Worm (Caenorhabditis elegans) whole organism, young adult: ENCODE measurements around the gene rpia-1.

ENCODE experiments used
- B0035.1 ChIP-seq: sonication (generic microtip); optimal IDR thresholded peaks from 2 replicates; lab custom pipeline; 2016; ENCODE audit warnings: missing genetic modification characterization, mild to moderate bottlenecking, missing compliant biosample characterization, missing genotype, missing genetic modification reagents
- B0336.3 ChIP-seq: fragments of 200-800 bp; sonication (Bioruptor generic); IDR thresholded peaks from 2 replicates; pipeline ENCODE4 v1.3.6; 2022; ENCODE audit warnings: missing genetic modification characterization, missing compliant biosample characterization
- C06A6.2 ChIP-seq: fragments of 200-800 bp; sonication (Bioruptor generic); conservative IDR thresholded peaks from 2 replicates; pipeline ENCODE4 v1.3.6; 2022; ENCODE audit warnings: missing genetic modification characterization, missing compliant biosample characterization
- F22D6.2 ChIP-seq: sonication (generic microtip); optimal IDR thresholded peaks from 2 replicates; lab custom pipeline; 2016; ENCODE audit warnings: mild to moderate bottlenecking, missing genetic modification characterization, missing compliant biosample characterization
- F33H1.4 ChIP-seq: fragments of 200-800 bp; sonication (Bioruptor generic); IDR thresholded peaks from 2 replicates; pipeline ENCODE4 v1.3.6; 2022; ENCODE audit warnings: missing genetic modification reagents, missing genetic modification characterization, missing compliant biosample characterization
- F39B2.1 ChIP-seq: fragments of 200-800 bp; sonication (Bioruptor generic); IDR thresholded peaks from 2 replicates; pipeline ENCODE4 v1.3.6; 2022; ENCODE audit warnings: missing genetic modification reagents, missing genetic modification characterization, missing compliant biosample characterization
- F55B11.4 ChIP-seq: sonication (generic microtip); optimal IDR thresholded peaks from 2 replicates; lab custom pipeline; 2016; ENCODE audit warnings: missing compliant biosample characterization, missing genetic modification characterization, borderline replicate concordance; ENCODE audit not compliant: insufficient read depth
- F57A8.1 ChIP-seq: fragments of 200-800 bp; sonication (Bioruptor generic); optimal IDR thresholded peaks from 2 replicates; lab custom pipeline; 2018; ENCODE audit warnings: mild to moderate bottlenecking, missing genetic modification characterization, moderate library complexity, missing compliant biosample characterization
- K12H6.12 ChIP-seq: fragments of 200-800 bp; sonication (Bioruptor generic); optimal IDR thresholded peaks from 2 replicates; lab custom pipeline; 2018; ENCODE audit warnings: mild to moderate bottlenecking, missing genetic modification characterization, missing compliant biosample characterization
- Y53G8AR.9 ChIP-seq: fragments of 200-800 bp; sonication (Bioruptor generic); conservative IDR thresholded peaks from 2 replicates; pipeline ENCODE4 v1.3.6; 2022; ENCODE audit warnings: missing genetic modification reagents, missing genetic modification characterization, missing compliant biosample characterization
- Y67H2A.10 ChIP-seq: fragments of 200-800 bp; sonication (Bioruptor generic); conservative IDR thresholded peaks from 2 replicates; pipeline ENCODE4 v1.3.6; 2022; ENCODE audit warnings: missing genetic modification reagents, missing genetic modification characterization, missing compliant biosample characterization
- ama-1 ChIP-seq, 3 experiments: fragments of 150-350 bp in 1 of 3; sonication (generic microtip) in 2 of 3; optimal IDR thresholded peaks; 2 replicates each; lab custom pipeline; 2014 to 2018; ENCODE audit warnings: missing biosample characterization in 2 of 3, missing genetic modification characterization in 2 of 3, missing genetic modification reagents in 2 of 3
- aptf-3 ChIP-seq: fragments of 200-800 bp; sonication (Bioruptor generic); IDR thresholded peaks from 2 replicates; pipeline ENCODE4 v1.3.6; 2022; ENCODE audit warnings: missing genetic modification characterization, missing compliant biosample characterization
- athp-1 ChIP-seq: sonication (generic microtip); optimal IDR thresholded peaks from 2 replicates; lab custom pipeline; 2017; ENCODE audit warnings: mild to moderate bottlenecking, missing genetic modification characterization, missing compliant biosample characterization
- attf-3 ChIP-seq: fragments of 200-800 bp; sonication (Bioruptor generic); conservative IDR thresholded peaks from 2 replicates; pipeline ENCODE4 v1.3.6; 2022; ENCODE audit warnings: missing genetic modification reagents, missing genetic modification characterization, missing compliant biosample characterization
- attf-6 ChIP-seq: fragments of 200-800 bp; sonication (Bioruptor generic); IDR thresholded peaks from 2 replicates; pipeline ENCODE4 v1.3.6; 2022; ENCODE audit warnings: missing genetic modification reagents, missing genetic modification characterization, missing compliant biosample characterization
- cebp-2 ChIP-seq: fragments of 200-800 bp; sonication (Bioruptor generic); IDR thresholded peaks from 2 replicates; pipeline ENCODE4 v1.3.6; 2022; ENCODE audit warnings: missing genetic modification characterization, missing compliant biosample characterization
- ceh-79 ChIP-seq: sonication (generic microtip); optimal IDR thresholded peaks from 2 replicates; lab custom pipeline; 2017; ENCODE audit warnings: mild to moderate bottlenecking, missing genetic modification characterization, missing compliant biosample characterization
- ceh-91 ChIP-seq: fragments of 200-800 bp; sonication (Bioruptor generic); IDR thresholded peaks from 2 replicates; pipeline ENCODE4 v1.3.6; 2022; ENCODE audit warnings: missing genetic modification reagents, missing genetic modification characterization, missing compliant biosample characterization
- chd-7 ChIP-seq: sonication (generic microtip); optimal IDR thresholded peaks from 2 replicates; lab custom pipeline; 2016; ENCODE audit warnings: mild to moderate bottlenecking, missing genetic modification characterization, moderate library complexity, missing compliant biosample characterization
- die-1 ChIP-seq: sonication (generic microtip); optimal IDR thresholded peaks from 2 replicates; lab custom pipeline; 2016; ENCODE audit warnings: missing genotype, mild to moderate bottlenecking, missing genetic modification characterization, missing compliant biosample characterization
- egrh-3 ChIP-seq: fragments of 200-800 bp; sonication (Bioruptor generic); IDR thresholded peaks from 2 replicates; pipeline ENCODE4 v1.3.6; 2022; ENCODE audit warnings: missing genetic modification reagents, missing genetic modification characterization, missing compliant biosample characterization
- ekl-4 ChIP-seq: fragments of 200-800 bp; sonication (Bioruptor generic); IDR thresholded peaks from 2 replicates; pipeline ENCODE4 v1.3.6; 2022; ENCODE audit warnings: missing genetic modification reagents, missing genetic modification characterization, missing compliant biosample characterization
- gei-17 ChIP-seq: fragments of 200-800 bp; sonication (Bioruptor generic); optimal IDR thresholded peaks from 2 replicates; lab custom pipeline; 2018; ENCODE audit warnings: mild to moderate bottlenecking, missing genetic modification characterization, missing compliant biosample characterization
- him-1 ChIP-seq: sonication (generic microtip); optimal IDR thresholded peaks from 2 replicates; lab custom pipeline; 2016; ENCODE audit warnings: missing genotype, missing genetic modification reagents, missing genetic modification characterization, missing compliant biosample characterization
- hmg-1.2 ChIP-seq: fragments of 200-800 bp; sonication (Bioruptor generic); IDR thresholded peaks from 2 replicates; pipeline ENCODE4 v1.3.6; 2022; ENCODE audit warnings: missing genetic modification reagents, missing genetic modification characterization, missing compliant biosample characterization
- hmg-20 ChIP-seq: fragments of 200-800 bp; sonication (Bioruptor generic); IDR thresholded peaks from 2 replicates; pipeline ENCODE4 v1.3.6; 2022; ENCODE audit warnings: missing genetic modification reagents, missing genetic modification characterization, missing compliant biosample characterization
- lag-1 ChIP-seq: fragments of 200-800 bp; sonication (Bioruptor generic); IDR thresholded peaks from 2 replicates; pipeline ENCODE4 v1.3.6; 2022; ENCODE audit warnings: missing genetic modification reagents, missing genetic modification characterization, missing compliant biosample characterization
- let-607 ChIP-seq, 2 experiments: fragments of 200-800 bp in 1 of 2; sonication (Bioruptor generic) in 1 of 2; sonication (generic microtip) in 1 of 2; optimal IDR thresholded peaks; 2 replicates each; lab custom pipeline; 2016 to 2018; ENCODE audit warnings: mild to moderate bottlenecking in 2 of 2, missing compliant biosample characterization in 2 of 2, missing genetic modification characterization in 2 of 2, moderate library complexity in 2 of 2, missing genotype in 1 of 2
- lir-1 ChIP-seq: fragments of 200-800 bp; sonication (Bioruptor generic); conservative IDR thresholded peaks from 2 replicates; pipeline ENCODE4 v1.3.6; 2022; ENCODE audit warnings: missing genetic modification reagents, missing genetic modification characterization, missing compliant biosample characterization
- madf-10 ChIP-seq: sonication (generic microtip); optimal IDR thresholded peaks from 2 replicates; lab custom pipeline; 2016; ENCODE audit warnings: mild to moderate bottlenecking, missing genetic modification characterization, missing compliant biosample characterization
- madf-3 ChIP-seq: fragments of 200-800 bp; sonication (Bioruptor generic); IDR thresholded peaks from 2 replicates; pipeline ENCODE4 v1.3.6; 2022; ENCODE audit warnings: missing genetic modification reagents, missing genetic modification characterization, missing compliant biosample characterization
- madf-8 ChIP-seq: fragments of 200-800 bp; sonication (Bioruptor generic); conservative IDR thresholded peaks from 2 replicates; pipeline ENCODE4 v1.3.6; 2022; ENCODE audit warnings: missing genetic modification reagents, missing genetic modification characterization, missing compliant biosample characterization
- mxl-1 ChIP-seq: sonication (generic microtip); optimal IDR thresholded peaks from 2 replicates; lab custom pipeline; 2016; ENCODE audit warnings: missing genetic modification characterization, missing compliant biosample characterization
- nhr-80 ChIP-seq: sonication (generic microtip); optimal IDR thresholded peaks from 2 replicates; lab custom pipeline; 2016; ENCODE audit warnings: missing genetic modification characterization, missing compliant biosample characterization
- pbrm-1 ChIP-seq: fragments of 200-800 bp; sonication (Bioruptor generic); IDR thresholded peaks from 2 replicates; pipeline ENCODE4 v1.3.6; 2022; ENCODE audit warnings: missing genetic modification reagents, missing genetic modification characterization, missing compliant biosample characterization
- pha-4 ChIP-seq: fragments of 150-350 bp; sonication (generic microtip); optimal IDR thresholded peaks from 2 replicates; lab custom pipeline; 2014; ENCODE audit warnings: missing biosample characterization, missing genetic modification reagents, missing genetic modification characterization
- rcor-1 ChIP-seq: fragments of 200-800 bp; sonication (Bioruptor generic); IDR thresholded peaks from 2 replicates; pipeline ENCODE4 v1.3.6; 2022; ENCODE audit warnings: missing genetic modification reagents, missing genetic modification characterization, missing compliant biosample characterization
- rpc-1 ChIP-seq, 2 experiments: fragments of 150-350 bp in 1 of 2; sonication (generic microtip) in 1 of 2; optimal IDR thresholded peaks; 2 replicates each; lab custom pipeline; 2014 to 2018; ENCODE audit warnings: missing biosample characterization in 1 of 2, missing genetic modification characterization in 1 of 2, missing genetic modification reagents in 1 of 2, missing genotype in 1 of 2
- sdz-38 ChIP-seq: sonication (generic microtip); optimal IDR thresholded peaks from 2 replicates; lab custom pipeline; 2016; ENCODE audit warnings: missing genotype, missing genetic modification characterization, missing compliant biosample characterization
- snpc-3.4 ChIP-seq: sonication (generic microtip); optimal IDR thresholded peaks from 2 replicates; lab custom pipeline; 2017; ENCODE audit warnings: missing genetic modification characterization, mild to moderate bottlenecking, missing compliant biosample characterization, antibody characterized with exemption, moderate library complexity, missing genotype, missing genetic modification reagents
- snpc-4 ChIP-seq, 5 experiments: fragments of 150-350 bp in 1 of 5; sonication (generic microtip) in 4 of 5; optimal IDR thresholded peaks; 2 replicates each; lab custom pipeline; 2014 to 2018; ENCODE audit warnings: missing genetic modification characterization in 5 of 5, missing biosample characterization in 3 of 5, antibody characterized with exemption in 2 of 5, mild to moderate bottlenecking in 2 of 5, missing compliant biosample characterization in 2 of 5, missing genotype in 2 of 5, moderate library complexity in 2 of 5, missing genetic modification reagents in 1 of 5
- tlf-1 ChIP-seq: fragments of 200-800 bp; sonication (Bioruptor generic); optimal IDR thresholded peaks from 2 replicates; lab custom pipeline; 2018; ENCODE audit warnings: mild to moderate bottlenecking, missing genetic modification characterization, missing compliant biosample characterization
- unc-130 ChIP-seq: sonication (generic microtip); optimal IDR thresholded peaks from 2 replicates; lab custom pipeline; 2016; ENCODE audit warnings: missing genetic modification reagents, missing genetic modification characterization, missing compliant biosample characterization
- unc-62 ChIP-seq: fragments of 150-350 bp; optimal IDR thresholded peaks from 2 replicates; lab custom pipeline; 2014; ENCODE audit warnings: missing biosample characterization, missing genetic modification reagents, missing genetic modification characterization
- zfh-2 ChIP-seq: fragments of 200-800 bp; sonication (Bioruptor generic); conservative IDR thresholded peaks from 2 replicates; pipeline ENCODE4 v1.3.6; 2022; ENCODE audit warnings: missing genetic modification reagents, missing genetic modification characterization, missing compliant biosample characterization
- zim-3 ChIP-seq: sonication (generic microtip); optimal IDR thresholded peaks from 2 replicates; lab custom pipeline; 2017; ENCODE audit warnings: mild to moderate bottlenecking, missing genetic modification characterization, moderate library complexity, missing compliant biosample characterization
- ztf-28 ChIP-seq: fragments of 200-800 bp; sonication (Bioruptor generic); IDR thresholded peaks from 2 replicates; pipeline ENCODE4 v1.3.6; 2022; ENCODE audit warnings: missing genetic modification reagents, missing genetic modification characterization, missing compliant biosample characterization

Gene rpia-1

ce11 chrIII:7142172-7142601 is 19.3 kb downstream of the rpia-1 start (continued):
- no peak for TF ChIP-seq let-607 (tag; optimal IDR thresholded peaks at IDR 0.05; lab: Kevin White, UChicago)
- no peak for TF ChIP-seq rpc-1 (optimal IDR thresholded peaks at IDR 0.05; lab: Kevin White, UChicago)
- TF ChIP-seq rpc-1 (tag; optimal IDR thresholded peaks at IDR 0.05; lab: Kevin White, UChicago) = peak; percentile 11
- no peak for TF ChIP-seq lag-1 (GFP tag; lab: Robert Waterston, UW)
- TF ChIP-seq ceh-91 = peak; percentile 51; the same call in 1 of the 2 replicates
- no peak for TF ChIP-seq chd-7 (tag; lab: Kevin White, UChicago)
- TF ChIP-seq attf-6 (GFP tag; lab: Robert Waterston, UW) = peak; percentile 96
- TF ChIP-seq snpc-4 (GFP tag; optimal IDR thresholded peaks at IDR 0.05; lab: Kevin White, UChicago) = peak; percentile 96
- TF ChIP-seq snpc-4 (tag; optimal IDR thresholded peaks at IDR 0.05; lab: Kevin White, UChicago) = peak; percentile 96 to 98 (median 97)
- peak; percentile 18 for TF ChIP-seq tlf-1 (GFP tag; lab: Kevin White, UChicago)
- TF ChIP-seq F55B11.4 (tag; lab: Kevin White, UChicago) = no peak
- TF ChIP-seq madf-8 = 0 out of 2 replicates have a peak, but pooled peaks have one; percentile 7
- TF ChIP-seq zfh-2 (GFP tag; lab: Robert Waterston, UW) = no peak
- no peak for TF ChIP-seq egrh-3 (GFP tag; lab: Robert Waterston, UW)
- TF ChIP-seq ceh-79 = no peak
- peak; percentile 95 for TF ChIP-seq snpc-3.4 (tag; lab: Kevin White, UChicago)
- TF ChIP-seq pbrm-1 (GFP tag; lab: Robert Waterston, UW) = peak; percentile 90
- TF ChIP-seq attf-3 (GFP tag; lab: Robert Waterston, UW) = no peak
- peak; percentile 77; the same call in 1 of the 2 replicates for TF ChIP-seq madf-3
- no peak for TF ChIP-seq zim-3 (tag; lab: Kevin White, UChicago)
- no peak for TF ChIP-seq B0035.1 (tag; lab: Kevin White, UChicago)
- no peak for TF ChIP-seq B0336.3 (GFP tag; lab: Robert Waterston, UW)
- no peak for TF ChIP-seq C06A6.2 (GFP tag; lab: Robert Waterston, UW)
- TF ChIP-seq unc-62 (GFP tag; lab: Kevin White, UChicago) = no peak
- peak; percentile 19 for TF ChIP-seq ama-1 (optimal IDR thresholded peaks at IDR 0.05; lab: Kevin White, UChicago)
- TF ChIP-seq ama-1 (GFP tag; optimal IDR thresholded peaks at IDR 0.05; lab: Kevin White, UChicago) = peak in 1 of 2 experiments; percentile 11
- no peak for TF ChIP-seq pha-4 (tag; lab: Kevin White, UChicago)
- no peak for TF ChIP-seq lir-1
- TF ChIP-seq unc-130 (GFP tag; lab: Kevin White, UChicago) = no peak
- no peak for TF ChIP-seq ztf-28 (GFP tag; lab: Robert Waterston, UW)
- no peak for TF ChIP-seq K12H6.12 (tag; lab: Kevin White, UChicago)
- no peak for TF ChIP-seq nhr-80
- TF ChIP-seq hmg-20 (GFP tag; lab: Robert Waterston, UW) = 0 out of 2 replicates have a peak, but pooled peaks have one; percentile 47
- no peak for TF ChIP-seq athp-1 (tag; lab: Kevin White, UChicago)
- TF ChIP-seq madf-10 = no peak
- 0 out of 2 replicates have a peak, but pooled peaks have one; percentile 61 for TF ChIP-seq F39B2.1 (GFP tag; lab: Robert Waterston, UW)
- no peak for TF ChIP-seq aptf-3
- peak; percentile 94 for TF ChIP-seq hmg-1.2 (GFP tag; lab: Robert Waterston, UW)

ce11 chrIII:7144749-7145148 is 21.8 kb downstream of the rpia-1 start, which contains the start of gene glr-2:
Gene glr-2 (minus strand): TSS chrIII:7144959.
- TF ChIP-seq Y67H2A.10 = no peak
- no peak for TF ChIP-seq aptf-3
- TF ChIP-seq mxl-1 = no peak
- no peak for TF ChIP-seq die-1 (tag; lab: Kevin White, UChicago)
- no peak for TF ChIP-seq him-1 (tag; lab: Kevin White, UChicago)
- TF ChIP-seq ceh-79 = no peak
- no peak for TF ChIP-seq ekl-4
- no peak for TF ChIP-seq F57A8.1
- no peak for TF ChIP-seq gei-17 (GFP tag; lab: Kevin White, UChicago)
- no peak for TF ChIP-seq rcor-1
- TF ChIP-seq F22D6.2 (tag; lab: Kevin White, UChicago) = no peak
- no peak for TF ChIP-seq pha-4 (tag; lab: Kevin White, UChicago)
- TF ChIP-seq cebp-2 = no peak
- no peak for TF ChIP-seq zfh-2 (GFP tag; lab: Robert Waterston, UW)
- TF ChIP-seq F33H1.4 (GFP tag; lab: Robert Waterston, UW) = no peak
- no peak for TF ChIP-seq sdz-38 (tag; lab: Kevin White, UChicago)
- no peak for TF ChIP-seq Y53G8AR.9 (GFP tag; lab: Robert Waterston, UW)
